Worm (Caenorhabditis elegans) whole organism, midembryonic: ENCODE measurements around the gene W06D11.3.
"Not testable (repeated sequence)": the region's sequence is repeated elsewhere in the genome, so short reads cannot be mapped to it uniquely, and the experiment has no call there.

Source experiments
- T22C8.4 ChIP-seq: fragments of 200-800 bp; sonication (Bioruptor generic); IDR thresholded peaks from 2 replicates; pipeline ENCODE4 v1.3.6; 2022; ENCODE audit warnings: missing genetic modification characterization, missing compliant biosample characterization
- cog-1 ChIP-seq: sonication (generic microtip); optimal IDR thresholded peaks from 2 replicates; lab custom pipeline; 2016; ENCODE audit warnings: missing genetic modification characterization, missing compliant biosample characterization
- flt-1 ChIP-seq: fragments of 200-800 bp; sonication (Bioruptor generic); IDR thresholded peaks from 2 replicates; pipeline ENCODE4 v1.3.6; 2022; ENCODE audit warnings: missing genetic modification characterization, missing compliant biosample characterization
- klf-2 ChIP-seq: fragments of 200-800 bp; sonication (Bioruptor generic); conservative IDR thresholded peaks from 2 replicates; pipeline ENCODE4 v1.3.6; 2022; ENCODE audit warnings: missing genetic modification reagents, missing genetic modification characterization, missing compliant biosample characterization
- med-1 ChIP-seq: sonication (generic microtip); optimal IDR thresholded peaks from 2 replicates; lab custom pipeline; 2017; ENCODE audit warnings: missing genetic modification characterization, mild to moderate bottlenecking, missing compliant biosample characterization, antibody characterized with exemption, missing genetic modification reagents; ENCODE audit not compliant: insufficient read depth
- ref-1 ChIP-seq: fragments of 200-800 bp; sonication (Bioruptor generic); conservative IDR thresholded peaks from 2 replicates; pipeline ENCODE4 v1.3.6; 2022; ENCODE audit warnings: missing genetic modification reagents, missing genetic modification characterization, missing compliant biosample characterization
- tab-1 ChIP-seq: fragments of 200-800 bp; sonication (Bioruptor generic); IDR thresholded peaks from 2 replicates; pipeline ENCODE4 v1.3.6; 2022; ENCODE audit warnings: missing genetic modification characterization, missing compliant biosample characterization
- ztf-23 ChIP-seq: fragments of 200-800 bp; sonication (Bioruptor generic); IDR thresholded peaks from 2 replicates; pipeline ENCODE4 v1.3.6; 2022; ENCODE audit warnings: missing genetic modification reagents, missing genetic modification characterization, missing compliant biosample characterization
- ztf-29 ChIP-seq: fragments of 200-800 bp; sonication (Bioruptor generic); IDR thresholded peaks from 2 replicates; pipeline ENCODE4 v1.3.6; 2022; ENCODE audit warnings: missing genetic modification reagents, missing genetic modification characterization, missing compliant biosample characterization

W06D11.3 gene

DNA sequence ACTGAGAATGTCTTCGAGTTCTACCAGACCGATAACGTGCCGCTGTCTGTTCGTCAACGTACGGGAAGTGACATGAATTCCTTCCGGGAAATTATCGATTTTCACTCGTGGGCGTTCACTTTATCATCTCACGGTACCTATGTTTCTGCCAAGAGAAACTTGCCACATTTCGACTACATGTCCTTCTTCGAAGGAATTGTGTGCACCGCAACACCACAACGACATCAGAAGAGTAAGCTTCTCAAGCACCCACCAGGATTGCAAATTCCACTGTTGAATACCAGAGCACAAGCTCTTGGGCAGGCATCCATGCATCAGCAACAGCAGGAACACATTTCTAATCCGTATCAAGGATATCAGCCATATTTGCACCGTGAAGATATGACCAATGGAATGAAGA, 14.3 kb upstream of the W06D11.3 start:
- no peak for TF ChIP-seq ztf-29
- no peak for TF ChIP-seq med-1 (GFP tag; lab: Kevin White, UChicago)
- no peak for TF ChIP-seq T22C8.4
- TF ChIP-seq ref-1: no peak
- TF ChIP-seq flt-1 (GFP tag; lab: Robert Waterston, UW): no peak
- TF ChIP-seq klf-2 (GFP tag; lab: Robert Waterston, UW): no peak
- TF ChIP-seq ztf-23 (GFP tag; lab: Robert Waterston, UW): no peak

- TF ChIP-seq T22C8.4 (no peak), med-1 (GFP tag; lab: Kevin White, UChicago) (no peak), ref-1 (no peak), tab-1 (GFP tag; lab: Robert Waterston, UW) (no peak), flt-1 (GFP tag; lab: Robert Waterston, UW) (no peak), klf-2 (GFP tag; lab: Robert Waterston, UW) (no peak), ztf-23 (GFP tag; lab: Robert Waterston, UW) (no peak), ztf-29 (no peak), cog-1 (tag; lab: Kevin White, UChicago) (no peak)
These were observed 13.0 kb upstream of the W06D11.3 start, which contains the start of gene lips-2 for ce11 chrX:12285496-12285895. lips-2 (plus strand) TSS chrX:12285796.

DNA sequence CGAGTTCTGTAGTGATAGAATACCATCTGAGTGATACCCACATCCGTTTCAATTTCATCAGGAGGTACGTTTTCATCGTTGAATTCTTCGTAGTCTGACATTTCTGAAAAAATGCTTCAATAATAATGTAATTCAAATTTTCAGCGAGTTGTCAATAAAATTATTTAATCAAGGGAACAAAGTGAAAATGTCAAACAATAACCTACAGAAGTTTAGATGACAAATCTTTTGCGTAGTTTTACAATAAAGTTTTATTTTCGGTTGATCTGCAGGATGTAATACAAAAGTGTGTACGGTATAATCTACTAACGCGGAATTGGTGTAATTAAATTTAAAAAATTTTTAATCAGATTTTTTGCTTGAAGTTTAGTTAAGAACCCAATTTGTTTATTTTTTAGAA, 10.2 kb upstream of the W06D11.3 start, which contains the start of gene C04B4.5:
Gene C04B4.5, minus strand, starts transcription at position 101 of the 400 bp plus-strand sequence.
- TF ChIP-seq med-1 (GFP tag; lab: Kevin White, UChicago) (no peak), tab-1 (GFP tag; lab: Robert Waterston, UW) (no peak), ztf-23 (GFP tag; lab: Robert Waterston, UW) (no peak), klf-2 (GFP tag; lab: Robert Waterston, UW) (no peak), ztf-29 (no peak), T22C8.4 (no peak), flt-1 (GFP tag; lab: Robert Waterston, UW) (no peak), ref-1 (no peak), cog-1 (tag; lab: Kevin White, UChicago) (no peak)

DNA sequence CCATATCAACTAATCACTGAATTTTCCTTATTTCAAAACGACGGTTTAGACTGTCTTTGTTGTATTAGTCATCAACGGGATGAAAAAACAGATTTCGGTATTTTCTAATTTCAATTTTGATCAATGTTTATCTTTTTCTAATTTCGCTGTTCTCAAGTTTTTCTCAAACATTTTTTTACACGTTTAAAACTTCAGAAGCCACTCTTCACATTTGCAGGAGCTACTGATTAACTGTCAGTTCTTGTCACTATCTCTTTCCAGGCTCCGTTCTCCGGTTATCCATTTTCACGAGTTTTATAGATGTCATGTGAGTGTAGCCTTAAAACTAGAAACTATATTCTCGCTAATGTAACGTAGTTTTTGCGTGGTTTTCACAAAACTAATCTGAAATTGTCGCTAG, 7.9 kb upstream of the W06D11.3 start, which contains the start of gene C04B4.4:
Gene C04B4.4, plus strand, starts transcription at position 301 of the 400 bp plus-strand sequence.
- TF ChIP-seq med-1 (GFP tag; lab: Kevin White, UChicago) (no peak), klf-2 (GFP tag; lab: Robert Waterston, UW) (no peak), ztf-23 (GFP tag; lab: Robert Waterston, UW) (no peak), ref-1 (no peak), tab-1 (GFP tag; lab: Robert Waterston, UW) (no peak), T22C8.4 (no peak), cog-1 (tag; lab: Kevin White, UChicago) (no peak), flt-1 (GFP tag; lab: Robert Waterston, UW) (no peak), ztf-29 (no peak)

- TF ChIP-seq cog-1 (tag; lab: Kevin White, UChicago) (no peak), med-1 (GFP tag; lab: Kevin White, UChicago) (no peak), flt-1 (GFP tag; lab: Robert Waterston, UW) (no peak), ref-1 (no peak), ztf-29 (no peak), ztf-23 (GFP tag; lab: Robert Waterston, UW) (no peak), klf-2 (GFP tag; lab: Robert Waterston, UW) (no peak), tab-1 (GFP tag; lab: Robert Waterston, UW) (no peak), T22C8.4 (no peak)
These were observed 4.2 kb upstream of the W06D11.3 start, which contains the start of gene W06D11.1 for ce11 chrX:12294263-12294662. W06D11.1 (plus strand) TSS chrX:12294563.

ce11 chrX:12296392-12296791, 2.1 kb upstream of the W06D11.3 start, which contains the start of gene W06D11.2:
W06D11.2 (minus strand) TSS chrX:12296730.
- TF ChIP-seq tab-1 (GFP tag; lab: Robert Waterston, UW) (no peak), flt-1 (GFP tag; lab: Robert Waterston, UW) (no peak), ztf-23 (GFP tag; lab: Robert Waterston, UW) (no peak), T22C8.4 (no peak), ztf-29 (no peak), med-1 (GFP tag; lab: Kevin White, UChicago) (no peak), klf-2 (GFP tag; lab: Robert Waterston, UW) (no peak), cog-1 (tag; lab: Kevin White, UChicago) (no peak), ref-1 (no peak)

DNA sequence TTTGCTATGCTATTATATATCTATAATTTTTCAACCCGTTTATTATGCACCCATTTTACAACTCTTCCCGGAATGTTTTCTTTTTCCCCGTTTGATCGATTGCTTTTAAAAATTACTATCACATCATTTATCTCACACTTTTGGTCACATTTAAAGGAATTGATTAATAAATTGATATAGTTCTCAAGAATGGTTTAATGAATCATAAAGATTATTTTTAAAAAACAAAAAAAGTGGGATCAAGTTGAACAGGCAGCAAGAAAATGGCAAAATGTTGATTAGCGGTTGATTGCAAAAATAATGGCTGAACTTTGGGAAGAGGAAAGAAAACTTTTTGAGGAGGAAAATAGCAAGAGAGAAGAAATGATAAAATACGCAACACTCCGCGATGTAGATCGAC, 1.4 kb downstream of the W06D11.3 start, which contains the start of gene W06D11.5:
Gene W06D11.5, plus strand, starts transcription at position 301 of the 400 bp plus-strand sequence.
- TF ChIP-seq flt-1 (GFP tag; lab: Robert Waterston, UW) (no peak), ztf-29 (no peak), ztf-23 (GFP tag; lab: Robert Waterston, UW) (no peak), cog-1 (tag; lab: Kevin White, UChicago) (no peak), T22C8.4 (no peak), tab-1 (GFP tag; lab: Robert Waterston, UW) (no peak), klf-2 (GFP tag; lab: Robert Waterston, UW) (no peak), ref-1 (no peak), med-1 (GFP tag; lab: Kevin White, UChicago) (no peak)

DNA sequence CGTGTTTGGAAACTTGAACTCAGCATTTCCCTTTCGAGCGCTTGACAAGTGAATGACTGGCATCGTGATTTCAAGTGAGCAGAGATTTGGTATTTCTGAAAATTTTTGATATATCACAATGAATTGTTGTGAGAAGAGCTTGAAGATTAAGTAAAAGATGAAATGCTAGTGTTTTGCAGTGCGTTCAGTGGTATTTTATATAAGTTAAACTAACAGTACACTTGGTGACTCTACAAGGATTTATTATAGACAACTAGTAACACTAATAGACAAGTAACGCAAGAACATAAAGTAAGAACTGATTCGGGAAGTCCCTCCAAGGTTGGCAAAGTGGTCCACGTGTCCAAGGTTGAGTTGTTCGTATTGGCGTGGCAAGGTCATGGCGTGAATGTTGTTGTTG, 4.3 kb downstream of the W06D11.3 start, which contains the start of gene dot-1.3:
Gene dot-1.3, minus strand, starts transcription at position 101 of the 400 bp plus-strand sequence.
- TF ChIP-seq ztf-23 (GFP tag; lab: Robert Waterston, UW); ztf-29; cog-1 (tag; lab: Kevin White, UChicago): not testable (repeated sequence)

DNA sequence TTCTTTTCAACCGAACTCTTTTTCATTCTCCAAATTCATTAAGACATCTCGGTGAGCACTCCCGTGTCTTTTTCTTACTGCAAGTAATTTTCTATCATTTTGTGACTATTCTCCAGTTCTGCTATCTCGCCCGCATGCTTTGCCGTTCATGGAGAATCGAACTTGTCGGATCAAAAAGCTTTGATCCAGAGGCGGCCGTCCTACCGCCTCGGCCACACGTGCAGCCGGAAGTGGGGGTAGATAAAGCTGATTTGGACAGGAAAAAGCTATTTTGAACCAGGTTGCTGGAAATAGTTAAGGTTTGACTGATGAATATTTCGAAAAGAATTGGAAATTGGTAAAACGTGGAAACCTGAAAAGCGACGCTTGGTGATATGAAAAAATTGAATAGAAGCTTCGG, 5.7 kb downstream of the W06D11.3 start:
- TF ChIP-seq ref-1: no peak
- no peak for TF ChIP-seq cog-1 (tag; lab: Kevin White, UChicago)
- TF ChIP-seq ztf-23 (GFP tag; lab: Robert Waterston, UW): no peak

- TF ChIP-seq ref-1 (no peak), cog-1 (tag; lab: Kevin White, UChicago) (no peak), tab-1 (GFP tag; lab: Robert Waterston, UW) (no peak), ztf-29 (no peak), ztf-23 (GFP tag; lab: Robert Waterston, UW) (no peak), klf-2 (GFP tag; lab: Robert Waterston, UW) (no peak), med-1 (GFP tag; lab: Kevin White, UChicago) (no peak), T22C8.4 (no peak), flt-1 (GFP tag; lab: Robert Waterston, UW) (no peak)
These were observed 8.1 kb downstream of the W06D11.3 start, which contains the start of gene phf-32 for ce11 chrX:12306565-12306964. phf-32 (plus strand) TSS chrX:12306865.
